Fruit fly (Drosophila melanogaster) whole organism, prepupa: ENCODE results near the gene CG2003.

Experiments
- Blimp-1 ChIP-seq: fragments of 200-800 bp; sonication (Bioruptor generic); optimal IDR thresholded peaks from 3 replicates; lab custom pipeline; 2017; ENCODE audit warnings: missing biosample characterization, missing genetic modification characterization, mild to moderate bottlenecking, moderate library complexity, missing genetic modification reagents
- CG10669 ChIP-seq: fragments of 200-800 bp; sonication (Bioruptor generic); optimal IDR thresholded peaks from 3 replicates; lab custom pipeline; 2018; ENCODE audit warnings: missing biosample characterization, mild to moderate bottlenecking, missing genetic modification characterization, moderate library complexity
- CG11294 ChIP-seq: fragments of 200-800 bp; sonication (Bioruptor generic); IDR thresholded peaks from 2 replicates; pipeline ENCODE4 v1.3.6; 2022; ENCODE audit warnings: missing biosample characterization, missing genetic modification characterization
- CG32006 ChIP-seq: fragments of 200-800 bp; sonication (Bioruptor generic); optimal IDR thresholded peaks from 3 replicates; lab custom pipeline; 2017; ENCODE audit warnings: missing biosample characterization, mild to moderate bottlenecking, missing genetic modification characterization
- Gug ChIP-seq: fragments of 200-800 bp; sonication (Bioruptor generic); IDR thresholded peaks from 2 replicates; pipeline ENCODE4 v1.3.6; 2022; ENCODE audit warnings: missing biosample characterization, missing genetic modification characterization
- Sox102F ChIP-seq: fragments of 200-800 bp; sonication (Bioruptor generic); optimal IDR thresholded peaks from 2 replicates; lab custom pipeline; 2016; ENCODE audit warnings: missing biosample characterization, mild to moderate bottlenecking, missing genetic modification characterization
- Sox15 ChIP-seq: fragments of 200-800 bp; sonication (Bioruptor generic); optimal IDR thresholded peaks from 3 replicates; lab custom pipeline; 2016; ENCODE audit warnings: missing biosample characterization, missing genetic modification characterization
- fkh ChIP-seq: fragments of 200-800 bp; sonication (Bioruptor generic); optimal IDR thresholded peaks from 3 replicates; lab custom pipeline; 2017; ENCODE audit warnings: missing biosample characterization, mild to moderate bottlenecking, missing genetic modification characterization, moderate library complexity
- salr ChIP-seq, 2 experiments: fragments of 200-800 bp; sonication (Bioruptor generic); optimal IDR thresholded peaks; 3 replicates each; lab custom pipeline; 2016 to 2018; ENCODE audit warnings: missing biosample characterization in 2 of 2, missing genetic modification characterization in 2 of 2, mild to moderate bottlenecking in 1 of 2

DNA sequence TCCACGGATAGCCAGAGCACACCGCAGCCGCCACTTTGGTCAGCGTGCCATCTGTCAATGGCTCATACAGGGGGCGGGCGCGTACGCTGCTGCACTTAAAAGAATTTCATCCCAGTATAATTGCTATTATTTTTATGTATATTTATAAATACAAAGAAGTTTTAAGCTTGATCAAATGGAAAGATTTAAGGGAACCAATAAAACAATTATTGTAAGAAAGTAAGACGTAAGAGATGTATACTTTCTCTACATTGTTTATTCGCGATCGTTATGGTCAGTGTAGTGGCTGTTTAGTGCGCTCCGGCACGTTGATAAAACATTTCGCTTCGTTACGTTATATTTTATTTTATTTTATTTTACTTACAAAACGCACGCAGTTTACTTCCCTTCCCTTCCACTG lies 13.9 kb downstream of the CG2003 start:
- TF ChIP-seq CG11294 (GFP tag; lab: Robert Waterston, UW) = no peak
- peak; percentile 48 for TF ChIP-seq CG10669 (GFP tag; lab: Kevin White, UChicago)
- TF ChIP-seq Gug (GFP tag; lab: Robert Waterston, UW) = no peak
- TF ChIP-seq Blimp-1 (GFP tag; lab: Kevin White, UChicago) = peak; percentile 0
- no peak for TF ChIP-seq fkh
- peak in 1 of 2 experiments; percentile 46 for TF ChIP-seq salr (GFP tag; optimal IDR thresholded peaks at IDR 0.05; lab: Kevin White, UChicago)
- TF ChIP-seq CG32006 (GFP tag; lab: Kevin White, UChicago) = peak; percentile 39
- peak; percentile 45 for TF ChIP-seq Sox102F
- TF ChIP-seq Sox15 (GFP tag; lab: Kevin White, UChicago) = peak; percentile 50
